Worm (Caenorhabditis elegans): Measurements from ENCODE around the gene egrh-2.

DNA sequence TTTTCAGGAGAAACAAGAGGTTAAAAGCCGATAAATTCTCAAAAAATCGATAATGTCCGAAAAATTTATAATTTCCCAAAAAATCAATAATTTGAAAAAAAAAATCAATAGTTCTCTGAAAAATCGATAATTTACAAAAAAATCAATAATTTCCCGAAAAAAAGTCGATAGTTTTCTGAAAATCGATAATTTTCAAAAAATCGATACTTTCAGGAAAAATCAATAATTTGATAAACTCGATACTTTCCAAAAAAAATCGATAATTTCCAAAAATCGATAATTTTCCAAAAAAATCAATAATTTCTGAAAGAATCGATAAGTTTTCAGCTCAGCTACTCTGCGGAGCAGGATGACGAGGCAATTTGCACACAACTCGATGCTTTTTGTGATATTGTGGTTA is 9.4 kb upstream of the egrh-2 start:
- no peak for TF ChIP-seq ztf-29 (GFP tag; IDR thresholded peaks at IDR 0.05)
- no peak for TF ChIP-seq flt-1 (GFP tag; IDR thresholded peaks at IDR 0.05)
- no peak for TF ChIP-seq klf-2 (GFP tag; conservative IDR thresholded peaks at IDR 0.05)
- TF ChIP-seq tab-1 (GFP tag; IDR thresholded peaks at IDR 0.05), result no peak
